Fruit fly (Drosophila melanogaster) whole organism, embryonic: ENCODE results near the gene Ant2.

Source experiments
- Ada2b ChIP-seq: fragments of 200-800 bp; sonication (Bioruptor generic); IDR thresholded peaks from 2 replicates; pipeline ENCODE4 v1.3.6; 2022; ENCODE audit warnings: missing biosample characterization, missing genetic modification characterization
- Atf3 ChIP-seq: fragments of 200-800 bp; sonication (Bioruptor generic); optimal IDR thresholded peaks from 3 replicates; lab custom pipeline; 2016; ENCODE audit warnings: missing biosample characterization, missing genetic modification characterization
- C15 ChIP-seq: fragments of 200-800 bp; sonication (Bioruptor generic); IDR thresholded peaks from 3 replicates; pipeline ENCODE4 v1.3.6; 2022; ENCODE audit warnings: missing biosample characterization, missing genetic modification characterization
- CG12391 ChIP-seq: fragments of 200-800 bp; sonication (Bioruptor generic); optimal IDR thresholded peaks from 3 replicates; lab custom pipeline; 2018; ENCODE audit warnings: missing biosample characterization, mild to moderate bottlenecking, missing genetic modification characterization, moderate library complexity
- CG12744 ChIP-seq: fragments of 200-800 bp; sonication (Bioruptor generic); optimal IDR thresholded peaks from 2 replicates; lab custom pipeline; 2016; ENCODE audit warnings: missing biosample characterization, missing genetic modification characterization
- CG13123 ChIP-seq: fragments of 200-800 bp; sonication (Bioruptor generic); optimal IDR thresholded peaks from 2 replicates; lab custom pipeline; 2016; ENCODE audit warnings: missing biosample characterization, missing genetic modification characterization
- CG15479 ChIP-seq: fragments of 200-800 bp; sonication (Bioruptor generic); optimal IDR thresholded peaks from 3 replicates; lab custom pipeline; 2019; ENCODE audit warnings: missing biosample characterization, mild to moderate bottlenecking, missing genetic modification characterization, moderate library complexity
- CG1602 ChIP-seq: fragments of 200-800 bp; sonication (Bioruptor generic); optimal IDR thresholded peaks from 3 replicates; lab custom pipeline; 2016; ENCODE audit warnings: missing biosample characterization, missing genetic modification characterization
- CG1603 ChIP-seq: fragments of 200-800 bp; sonication (Bioruptor generic); optimal IDR thresholded peaks from 2 replicates; lab custom pipeline; 2019; ENCODE audit warnings: missing biosample characterization, mild to moderate bottlenecking, missing genetic modification characterization, moderate library complexity
- CG18262 ChIP-seq: fragments of 200-800 bp; optimal IDR thresholded peaks from 3 replicates; lab custom pipeline; 2019; ENCODE audit warnings: missing biosample characterization, mild to moderate bottlenecking, missing genetic modification characterization, moderate library complexity
- CG2129 ChIP-seq: fragments of 200-800 bp; sonication (Bioruptor generic); IDR thresholded peaks from 2 replicates; pipeline ENCODE4 v1.3.6; 2022; ENCODE audit warnings: missing biosample characterization, missing genetic modification characterization; ENCODE audit not compliant: partially characterized antibody
- CG2712 ChIP-seq: fragments of 200-800 bp; optimal IDR thresholded peaks from 3 replicates; lab custom pipeline; 2019; ENCODE audit warnings: missing biosample characterization, mild to moderate bottlenecking, missing genetic modification characterization, moderate library complexity
- CG31224 ChIP-seq: fragments of 200-800 bp; sonication (Bioruptor generic); IDR thresholded peaks from 2 replicates; pipeline ENCODE4 v1.3.6; 2022; ENCODE audit warnings: missing biosample characterization, missing genetic modification characterization
- CG3163 ChIP-seq: fragments of 200-800 bp; sonication (Bioruptor generic); optimal IDR thresholded peaks from 3 replicates; lab custom pipeline; 2016; ENCODE audit warnings: missing biosample characterization, missing genetic modification characterization
- CG3847 ChIP-seq: fragments of 200-800 bp; sonication (Bioruptor generic); IDR thresholded peaks from 2 replicates; pipeline ENCODE4 v1.3.6; 2022; ENCODE audit warnings: missing biosample characterization, missing genetic modification characterization
- CG4360 ChIP-seq: fragments of 200-800 bp; sonication (Bioruptor generic); IDR thresholded peaks from 2 replicates; pipeline ENCODE4 v1.3.6; 2022; ENCODE audit warnings: missing biosample characterization, missing genetic modification characterization
- CG4404 ChIP-seq: fragments of 200-800 bp; sonication (Bioruptor generic); IDR thresholded peaks from 2 replicates; pipeline ENCODE4 v1.3.6; 2022; ENCODE audit warnings: missing biosample characterization, missing genetic modification characterization
- CG4424 ChIP-seq: fragments of 200-800 bp; sonication (Bioruptor generic); optimal IDR thresholded peaks from 3 replicates; lab custom pipeline; 2016; ENCODE audit warnings: missing biosample characterization, missing genetic modification characterization
- CG5245 ChIP-seq: fragments of 200-800 bp; sonication (Bioruptor generic); optimal IDR thresholded peaks from 3 replicates; lab custom pipeline; 2016; ENCODE audit warnings: missing biosample characterization, missing genetic modification characterization
- CG7357 ChIP-seq: fragments of 200-800 bp; sonication (Bioruptor generic); IDR thresholded peaks from 3 replicates; pipeline ENCODE4 v1.3.6; 2022; ENCODE audit warnings: missing biosample characterization, missing genetic modification characterization
- CG8359 ChIP-seq: fragments of 200-800 bp; sonication (Bioruptor generic); optimal IDR thresholded peaks from 2 replicates; lab custom pipeline; 2017; ENCODE audit warnings: missing biosample characterization, mild to moderate bottlenecking, missing genetic modification characterization, borderline replicate concordance
- CG8944 ChIP-seq: fragments of 200-800 bp; sonication (Bioruptor generic); optimal IDR thresholded peaks from 3 replicates; lab custom pipeline; 2016; ENCODE audit warnings: missing biosample characterization, missing genetic modification characterization
- CG9727 ChIP-seq: fragments of 200-800 bp; sonication (Bioruptor generic); optimal IDR thresholded peaks from 3 replicates; lab custom pipeline; 2017; ENCODE audit warnings: missing biosample characterization, mild to moderate bottlenecking, missing genetic modification characterization
- CG9817 ChIP-seq: fragments of 200-800 bp; sonication (Bioruptor generic); optimal IDR thresholded peaks from 2 replicates; lab custom pipeline; 2018; ENCODE audit warnings: missing biosample characterization, mild to moderate bottlenecking, missing genetic modification characterization, moderate library complexity
- CHES-1-like ChIP-seq: fragments of 200-800 bp; sonication (Bioruptor generic); optimal IDR thresholded peaks from 2 replicates; lab custom pipeline; 2016; ENCODE audit warnings: missing biosample characterization, missing genetic modification characterization
- CTCF ChIP-seq: fragments of 200-800 bp; sonication (Bioruptor generic); optimal IDR thresholded peaks from 2 replicates; lab custom pipeline; 2017; ENCODE audit warnings: missing biosample characterization, mild to moderate bottlenecking, missing genetic modification characterization, moderate library complexity
- Dad ChIP-seq: fragments of 200-800 bp; sonication (Bioruptor generic); optimal IDR thresholded peaks from 3 replicates; lab custom pipeline; 2016; ENCODE audit warnings: missing biosample characterization, missing genetic modification characterization
- Eip74EF ChIP-seq, 2 experiments: fragments of 200-800 bp in 1 of 2; fragments of >200 bp in 1 of 2; sonication (Bioruptor generic) in 1 of 2; optimal IDR thresholded peaks; 2 replicates each; lab custom pipeline; 2017 to 2019; ENCODE audit warnings: missing biosample characterization in 2 of 2, missing genetic modification characterization in 2 of 2, mild to moderate bottlenecking in 1 of 2, moderate library complexity in 1 of 2
- Fer2 ChIP-seq: fragments of 200-800 bp; sonication (Bioruptor generic); optimal IDR thresholded peaks from 2 replicates; lab custom pipeline; 2018; ENCODE audit warnings: missing biosample characterization, mild to moderate bottlenecking, missing genetic modification characterization, moderate library complexity
- Gug ChIP-seq: fragments of 200-800 bp; sonication (Bioruptor generic); IDR thresholded peaks from 4 replicates; pipeline ENCODE4 v1.3.6; 2022; ENCODE audit warnings: missing biosample characterization, missing genetic modification characterization
- MBD-R2 ChIP-seq: fragments of 200-800 bp; sonication (Bioruptor generic); IDR thresholded peaks from 2 replicates; pipeline ENCODE4 v1.3.6; 2022; ENCODE audit warnings: missing biosample characterization, missing genetic modification characterization
- Nf-YC ChIP-seq: fragments of 200-800 bp; optimal IDR thresholded peaks from 3 replicates; lab custom pipeline; 2019; ENCODE audit warnings: missing biosample characterization, mild to moderate bottlenecking, missing genetic modification characterization, moderate library complexity
- Side ChIP-seq: fragments of 200-800 bp; sonication (Bioruptor generic); optimal IDR thresholded peaks from 2 replicates; lab custom pipeline; 2016; ENCODE audit warnings: missing biosample characterization, missing genetic modification characterization
- cad ChIP-seq: fragments of >200 bp; optimal IDR thresholded peaks from 2 replicates; lab custom pipeline; 2017; ENCODE audit warnings: missing biosample characterization, missing genetic modification characterization
- cg ChIP-seq: fragments of 200-800 bp; sonication (Bioruptor generic); optimal IDR thresholded peaks from 3 replicates; lab custom pipeline; 2019; ENCODE audit warnings: missing biosample characterization, mild to moderate bottlenecking, missing genetic modification characterization, moderate library complexity
- dan ChIP-seq: fragments of 200-800 bp; sonication (Bioruptor generic); IDR thresholded peaks from 2 replicates; pipeline ENCODE4 v1.3.6; 2022; ENCODE audit warnings: missing biosample characterization, missing genetic modification characterization
- emc ChIP-seq: fragments of 200-800 bp; sonication (Bioruptor generic); optimal IDR thresholded peaks from 2 replicates; lab custom pipeline; 2016; ENCODE audit warnings: missing biosample characterization, missing genetic modification characterization
- en ChIP-seq: fragments of 200-800 bp; sonication (Bioruptor generic); optimal IDR thresholded peaks from 2 replicates; lab custom pipeline; 2016; ENCODE audit warnings: missing biosample characterization, missing genetic modification characterization
- h ChIP-seq: fragments of >200 bp; optimal IDR thresholded peaks from 2 replicates; lab custom pipeline; 2017
- kah ChIP-seq: fragments of 200-800 bp; sonication (Bioruptor generic); optimal IDR thresholded peaks from 2 replicates; lab custom pipeline; 2018; ENCODE audit warnings: missing biosample characterization, mild to moderate bottlenecking, missing genetic modification characterization
- kni ChIP-seq: fragments of 200-800 bp; sonication (Bioruptor generic); optimal IDR thresholded peaks from 3 replicates; lab custom pipeline; 2017; ENCODE audit warnings: mild to moderate bottlenecking, missing biosample characterization, missing genetic modification reagents, missing genetic modification characterization
- nerfin-1 ChIP-seq: fragments of 200-800 bp; sonication (Bioruptor generic); optimal IDR thresholded peaks from 3 replicates; lab custom pipeline; 2019; ENCODE audit warnings: missing biosample characterization, mild to moderate bottlenecking, missing genetic modification characterization, moderate library complexity
- nom ChIP-seq: fragments of 200-800 bp; sonication (Bioruptor generic); optimal IDR thresholded peaks from 2 replicates; lab custom pipeline; 2017; ENCODE audit warnings: missing biosample characterization, missing genetic modification characterization, mild to moderate bottlenecking, moderate library complexity, missing genetic modification reagents
- p53 ChIP-seq: fragments of 200-800 bp; sonication (Bioruptor generic); optimal IDR thresholded peaks from 2 replicates; lab custom pipeline; 2016; ENCODE audit warnings: missing biosample characterization, missing genetic modification characterization
- psq ChIP-seq: fragments of 200-800 bp; sonication (Bioruptor generic); optimal IDR thresholded peaks from 2 replicates; lab custom pipeline; 2017; ENCODE audit warnings: missing biosample characterization, missing genetic modification characterization
- sim ChIP-seq: fragments of 200-800 bp; sonication (Bioruptor generic); IDR thresholded peaks from 2 replicates; pipeline ENCODE4 v1.3.6; 2022; ENCODE audit warnings: missing biosample characterization, missing genetic modification characterization
- slbo ChIP-seq: fragments of 200-800 bp; sonication (Bioruptor generic); IDR thresholded peaks from 2 replicates; pipeline ENCODE4 v1.3.6; 2022; ENCODE audit warnings: missing biosample characterization, missing genetic modification characterization
- stc ChIP-seq: fragments of 200-800 bp; sonication (Bioruptor generic); IDR thresholded peaks from 2 replicates; pipeline ENCODE4 v1.3.6; 2022; ENCODE audit warnings: missing biosample characterization, missing genetic modification characterization
- trem ChIP-seq: fragments of 200-800 bp; optimal IDR thresholded peaks from 3 replicates; lab custom pipeline; 2019; ENCODE audit warnings: missing biosample characterization, mild to moderate bottlenecking, missing genetic modification characterization, moderate library complexity
- twi ChIP-seq: fragments of 200-800 bp; optimal IDR thresholded peaks from 2 replicates; lab custom pipeline; 2019; ENCODE audit warnings: missing biosample characterization, mild to moderate bottlenecking, missing genetic modification characterization, moderate library complexity
- unpg ChIP-seq: fragments of 200-800 bp; sonication (Bioruptor generic); optimal IDR thresholded peaks from 3 replicates; lab custom pipeline; 2018; ENCODE audit warnings: missing biosample characterization, mild to moderate bottlenecking, missing genetic modification characterization, moderate library complexity
- wdn ChIP-seq: fragments of 200-800 bp; sonication (Bioruptor generic); IDR thresholded peaks from 2 replicates; pipeline ENCODE4 v1.3.6; 2022; ENCODE audit warnings: missing biosample characterization, missing genetic modification characterization

Ant2 gene

DNA sequence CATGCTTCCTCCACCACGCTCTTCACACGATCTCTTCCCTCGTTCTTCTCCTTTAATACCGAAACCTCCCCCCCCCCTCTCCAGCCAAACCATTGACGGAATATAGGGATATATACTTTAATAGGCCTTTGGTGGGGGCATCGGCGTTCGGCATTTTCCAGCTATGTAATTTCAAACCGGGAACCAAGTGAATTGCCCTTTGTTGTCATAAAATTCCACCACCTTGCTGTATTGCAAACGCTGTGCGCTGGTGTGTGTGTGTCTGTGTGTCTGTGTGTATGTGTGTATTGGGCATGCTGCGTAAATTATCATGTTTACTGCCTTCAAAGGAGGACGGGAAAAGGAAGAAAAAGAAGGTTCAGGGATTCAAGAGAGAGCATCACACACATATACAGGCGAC lies 55.4 kb downstream of the Ant2 start (continued):
- TF ChIP-seq CG4360 (GFP tag; lab: Robert Waterston, UW) (no peak), MBD-R2 (GFP tag; lab: Robert Waterston, UW) (no peak), unpg (GFP tag; lab: Kevin White, UChicago) (no peak), twi (tag; lab: Kevin White, UChicago) (no peak), kah (no peak), CG12391 (tag; lab: Kevin White, UChicago) (no peak), nerfin-1 (tag; lab: Kevin White, UChicago) (peak; percentile 87), psq (GFP tag; lab: Kevin White, UChicago) (no peak), CG3847 (no peak), CG31224 (GFP tag; lab: Robert Waterston, UW) (no peak), CG2712 (tag; lab: Kevin White, UChicago) (no peak), CTCF (no peak), p53 (GFP tag; lab: Kevin White, UChicago) (no peak), sim (GFP tag; lab: Robert Waterston, UW) (no peak), emc (GFP tag; lab: Kevin White, UChicago) (no peak), CG15479 (GFP tag; lab: Kevin White, UChicago) (peak; percentile 53), CG1603 (no peak), CG7357 (GFP tag; lab: Robert Waterston, UW) (no peak), CG9817 (tag; lab: Kevin White, UChicago) (no peak), CG5245 (GFP tag; lab: Kevin White, UChicago) (no peak), Fer2 (tag; lab: Kevin White, UChicago) (no peak), Gug (no peak), wdn (no peak), CG4424 (GFP tag; lab: Kevin White, UChicago) (no peak), slbo (GFP tag; lab: Robert Waterston, UW) (no peak), CG8359 (GFP tag; lab: Kevin White, UChicago) (no peak), Side (GFP tag; lab: Kevin White, UChicago) (no peak), CG18262 (tag; lab: Kevin White, UChicago) (no peak), CG3163 (GFP tag; lab: Kevin White, UChicago) (no peak), Eip74EF (GFP tag; optimal IDR thresholded peaks at IDR 0.05; lab: Kevin White, UChicago) (no peak), cad (GFP tag; lab: Kevin White, UChicago) (peak; percentile 9), h (lab: Kevin White, UChicago) (no peak), kni (peak; percentile 77), Nf-YC (tag; lab: Kevin White, UChicago) (no peak), C15 (GFP tag; lab: Robert Waterston, UW) (no peak), cg (GFP tag; lab: Kevin White, UChicago) (peak; percentile 84), Dad (no peak)

DNA sequence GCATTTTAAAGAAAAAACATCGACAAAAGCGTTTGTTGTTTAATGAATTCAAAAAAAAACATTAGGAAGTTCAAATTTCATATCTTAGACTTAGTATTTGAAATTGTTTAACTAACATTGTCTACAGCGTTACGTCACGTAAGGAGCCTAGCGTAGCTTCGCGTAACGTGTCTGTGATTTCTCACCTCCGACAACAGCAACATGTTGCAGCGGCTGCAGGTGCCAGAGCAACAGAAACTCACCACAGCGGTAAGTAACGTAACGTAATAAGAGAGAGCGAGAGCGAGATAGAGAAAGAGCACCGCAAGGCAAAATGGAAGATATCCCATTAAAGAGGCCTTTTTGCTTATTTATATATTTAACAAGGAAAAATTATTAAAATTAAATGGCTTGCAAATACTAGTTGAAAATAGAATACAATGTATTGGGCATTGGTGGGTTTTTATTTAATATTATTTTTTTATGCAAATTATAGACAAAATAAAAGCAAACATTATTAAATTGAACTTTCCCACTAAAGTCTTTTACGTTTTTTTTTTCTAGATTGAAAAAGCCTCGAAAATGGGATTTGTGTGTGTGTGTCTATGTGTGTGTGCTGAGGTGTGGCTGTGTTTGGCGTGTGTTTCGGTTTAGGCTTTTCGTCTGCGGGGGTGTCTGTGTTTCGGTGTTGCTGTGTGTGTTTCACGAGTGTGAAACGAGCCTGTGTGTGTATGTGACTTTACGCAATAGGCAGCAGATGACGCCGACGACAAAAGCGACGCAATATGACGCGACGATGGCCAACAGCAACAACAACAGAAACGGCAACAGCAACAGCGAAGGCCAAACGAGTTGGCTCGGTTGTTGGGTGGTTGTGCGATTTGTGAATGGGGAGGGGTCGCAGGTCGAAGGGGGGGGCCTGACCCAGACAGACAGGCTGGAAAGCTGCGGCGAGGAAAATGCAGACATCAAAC lies 56.5 kb downstream of the Ant2 start:
- no peak for TF ChIP-seq CG8944
- no peak for TF ChIP-seq dan (GFP tag; lab: Robert Waterston, UW)
- TF ChIP-seq stc (GFP tag; lab: Robert Waterston, UW): no peak
- no peak for TF ChIP-seq CG12744 (GFP tag; lab: Kevin White, UChicago)
- no peak for TF ChIP-seq Ada2b (GFP tag; lab: Robert Waterston, UW)
- no peak for TF ChIP-seq en (GFP tag; lab: Kevin White, UChicago)
- no peak for TF ChIP-seq CHES-1-like
- no peak for TF ChIP-seq CG9727 (GFP tag; lab: Kevin White, UChicago)
- no peak for TF ChIP-seq trem (tag; lab: Kevin White, UChicago)
- TF ChIP-seq CG1602 (GFP tag; lab: Kevin White, UChicago): no peak
- TF ChIP-seq CG4404 (GFP tag; lab: Robert Waterston, UW): no peak
- no peak for TF ChIP-seq nom (GFP tag; lab: Kevin White, UChicago)
- TF ChIP-seq Atf3: no peak
- no peak for TF ChIP-seq CG13123 (GFP tag; lab: Kevin White, UChicago)
- TF ChIP-seq CG2129 (GFP tag; lab: Robert Waterston, UW): no peak
